Fruit fly (Drosophila melanogaster) whole organism, prepupa: ENCODE results near the gene wls.

Source experiments
- CG6163 ChIP-seq: fragments of 200-800 bp; sonication (Bioruptor generic); IDR thresholded peaks from 3 replicates; pipeline ENCODE4 v1.3.6; 2022; ENCODE audit warnings: missing biosample characterization, missing genetic modification characterization
- CG7368 ChIP-seq: fragments of 200-800 bp; sonication (Bioruptor generic); optimal IDR thresholded peaks from 3 replicates; lab custom pipeline; 2016; ENCODE audit warnings: missing biosample characterization, missing genetic modification characterization

- no peak for TF ChIP-seq CG6163
- no peak for TF ChIP-seq CG7368 (GFP tag; lab: Kevin White, UChicago)
Observed at dm6 chr3L:11204852-11205251, 35.4 kb upstream of the wls start.
